Fruit fly (Drosophila melanogaster) whole organism, embryonic: ENCODE measurements around the gene CG7231.

ENCODE experiments used
- CG18619 ChIP-seq: fragments of 200-800 bp; sonication (Bioruptor generic); optimal IDR thresholded peaks from 3 replicates; lab custom pipeline; 2017; ENCODE audit warnings: missing biosample characterization, mild to moderate bottlenecking, missing genetic modification characterization
- CG8478 ChIP-seq: fragments of >200 bp; optimal IDR thresholded peaks from 2 replicates; lab custom pipeline; 2018
- HmgD ChIP-seq: fragments of 200-800 bp; sonication (Bioruptor generic); optimal IDR thresholded peaks from 3 replicates; lab custom pipeline; 2016; ENCODE audit warnings: missing biosample characterization, missing genetic modification characterization
- gfzf ChIP-seq: fragments of 200-800 bp; sonication (Bioruptor generic); optimal IDR thresholded peaks from 2 replicates; lab custom pipeline; 2016; ENCODE audit warnings: missing biosample characterization, mild to moderate bottlenecking, missing genetic modification characterization, moderate library complexity

DNA sequence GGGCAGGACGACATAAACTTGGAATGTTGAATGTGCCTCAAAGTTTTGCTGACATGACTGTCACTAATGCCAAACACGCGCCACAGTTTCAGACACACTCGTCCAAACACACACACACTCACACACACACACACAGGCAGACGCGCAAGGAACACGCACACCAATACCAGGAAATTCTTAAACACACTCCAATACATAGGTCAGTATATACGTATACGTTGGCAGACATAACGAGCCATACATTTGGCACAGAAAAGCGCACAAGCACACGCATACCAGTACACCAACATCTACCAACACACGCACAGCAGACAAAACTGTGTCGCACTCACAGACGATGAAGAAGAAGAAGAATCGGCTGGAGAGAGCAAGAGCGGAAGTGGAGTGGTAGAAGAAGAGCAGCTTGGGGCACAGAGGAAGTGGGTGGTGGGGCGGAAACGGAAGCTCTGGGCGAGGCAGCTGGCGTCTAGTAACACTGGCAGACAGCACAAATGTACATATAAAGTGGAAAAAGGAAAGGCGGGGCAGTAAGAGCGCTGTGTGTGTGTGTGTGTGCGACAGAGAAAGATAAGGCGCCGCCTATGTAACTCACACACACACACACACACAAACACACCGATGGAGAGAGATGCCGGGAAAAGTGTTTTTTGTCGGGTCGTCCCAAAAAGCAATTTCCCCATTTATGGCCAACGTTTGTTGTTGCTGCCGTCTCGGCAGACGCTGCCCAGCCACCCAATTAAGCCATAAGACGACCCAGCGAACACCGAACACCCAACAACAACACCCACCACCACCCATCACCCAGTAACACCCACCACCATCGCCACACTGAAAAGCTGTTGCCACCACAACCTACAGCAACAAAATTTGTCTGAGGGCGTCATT lies 43.0 kb upstream of the CG7231 start:
- TF ChIP-seq CG8478 (lab: Kevin White, UChicago) (peak; percentile 72), gfzf (no peak), CG18619 (GFP tag; lab: Kevin White, UChicago) (peak; percentile 10), HmgD (no peak)
